Fruit fly (Drosophila melanogaster): Measurements from ENCODE around the gene if.
A peak's percentile ranks its signal among the peaks of the same experiment; 100 is the strongest.

Gene if

dm6 chrX:16750712-16751578 lies 32.3 kb downstream of the if start (continued):
- TF ChIP-seq CG7839 (tag; optimal IDR thresholded peaks at IDR 0.05) (peak; percentile 83), CG3407 (GFP tag; optimal IDR thresholded peaks at IDR 0.05) (peak; percentile 58), cas (GFP tag; IDR thresholded peaks at IDR 0.05) (no peak), HmgD (GFP tag; optimal IDR thresholded peaks at IDR 0.05) (no peak), CG7357 (GFP tag; IDR thresholded peaks at IDR 0.05) (peak; percentile 44; the same call in 2 of the 3 replicates), Mad (GFP tag; optimal IDR thresholded peaks at IDR 0.05) (peak; percentile 28), CrebB (tag; optimal IDR thresholded peaks at IDR 0.05) (peak; percentile 62), CG4707 (GFP tag; optimal IDR thresholded peaks at IDR 0.05) (peak; percentile 5), Aef1 (GFP tag; IDR thresholded peaks at IDR 0.05) (no peak), ind (GFP tag; optimal IDR thresholded peaks at IDR 0.05) (peak; percentile 36), CG15073 (GFP tag; optimal IDR thresholded peaks at IDR 0.05) (no peak), unc-4 (GFP tag; IDR thresholded peaks at IDR 0.05; ENCODE audit: partially characterized antibody) (no peak), Sox100B (GFP tag; optimal IDR thresholded peaks at IDR 0.05) (peak; percentile 81), MTF-1 (GFP tag; optimal IDR thresholded peaks at IDR 0.05; ENCODE audit: borderline replicate concordance) (peak; percentile 47), cato (GFP tag; optimal IDR thresholded peaks at IDR 0.05; ENCODE audit: borderline replicate concordance) (no peak), sens (GFP tag) (peak; percentile 88), Nf-YB (GFP tag; optimal IDR thresholded peaks at IDR 0.05) (peak; percentile 58), bigmax (GFP tag; optimal IDR thresholded peaks at IDR 0.05) (no peak), CG11085 (GFP tag; IDR thresholded peaks at IDR 0.05) (no peak), onecut (GFP tag; IDR thresholded peaks at IDR 0.05) (peak; percentile 55), CG3995 (GFP tag; optimal IDR thresholded peaks at IDR 0.05) (no peak), gt (GFP tag; IDR thresholded peaks at IDR 0.05) (no peak), Pdp1 (GFP tag; optimal IDR thresholded peaks at IDR 0.05) (peak; percentile 12 to 33), Dad (GFP tag; optimal IDR thresholded peaks at IDR 0.05) (no peak), CG6683 (GFP tag; optimal IDR thresholded peaks at IDR 0.05) (peak; percentile 35), D (optimal IDR thresholded peaks at IDR 0.05) (no peak), D (GFP tag; optimal IDR thresholded peaks at IDR 0.05) (peak; percentile 73), fd96Cb (tag; optimal IDR thresholded peaks at IDR 0.05) (peak; percentile 71), CG13123 (GFP tag; optimal IDR thresholded peaks at IDR 0.05) (no peak), CG15011 (GFP tag; optimal IDR thresholded peaks at IDR 0.05) (peak; percentile 56), Bteb2 (GFP tag; optimal IDR thresholded peaks at IDR 0.05) (peak; percentile 13), pzg (GFP tag; optimal IDR thresholded peaks at IDR 0.05) (no peak), al (GFP tag; IDR thresholded peaks at IDR 0.05) (no peak), fru (optimal IDR thresholded peaks at IDR 0.05) (no peak), CG6765 (GFP tag; optimal IDR thresholded peaks at IDR 0.05) (peak; percentile 38), GATAe (GFP tag; conservative IDR thresholded peaks at IDR 0.05) (no peak), Hr3 (GFP tag; optimal IDR thresholded peaks at IDR 0.05) (no peak), hkb (optimal IDR thresholded peaks at IDR 0.05) (no peak), hkb (GFP tag; IDR thresholded peaks at IDR 0.05) (peak; percentile 75), mirr (GFP tag; optimal IDR thresholded peaks at IDR 0.05) (no peak), Fer1 (GFP tag; optimal IDR thresholded peaks at IDR 0.05) (peak; percentile 81), sqz (GFP tag; optimal IDR thresholded peaks at IDR 0.05) (peak; percentile 97), CG2875 (GFP tag; optimal IDR thresholded peaks at IDR 0.05) (peak; percentile 44), abd-A (tag; optimal IDR thresholded peaks at IDR 0.05) (no peak), kni (GFP tag; optimal IDR thresholded peaks at IDR 0.05) (peak; percentile 66), sc (optimal IDR thresholded peaks at IDR 0.05) (no peak), sc (GFP tag; optimal IDR thresholded peaks at IDR 0.05) (peak; percentile 61), Lhr (GFP tag; optimal IDR thresholded peaks at IDR 0.05) (peak; percentile 29), Med (GFP tag) (peak; percentile 85), Mes4 (GFP tag; optimal IDR thresholded peaks at IDR 0.05) (no peak)
